Worm (Caenorhabditis elegans): ENCODE measurements around the gene tag-322.

Gene tag-322

DNA sequence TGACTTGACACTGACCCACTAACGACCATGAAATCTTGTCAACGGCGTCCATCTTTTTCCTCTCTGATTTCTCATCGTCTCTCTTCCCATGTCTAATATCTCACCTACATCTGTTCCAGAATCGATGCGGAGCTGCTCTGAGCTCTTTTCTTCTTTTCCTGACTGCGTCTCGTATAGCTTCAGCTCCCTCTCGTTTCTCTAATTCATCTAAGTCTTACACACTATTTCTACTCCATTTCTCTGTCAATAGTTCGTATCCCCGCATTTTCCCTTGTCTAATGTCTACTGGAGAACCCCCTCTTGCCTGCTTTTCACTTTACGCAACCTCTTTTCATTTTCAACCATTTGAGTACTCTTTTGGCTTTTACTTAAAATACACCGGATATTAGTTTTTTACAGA, 32.5 kb upstream of the tag-322 start, which contains the start of gene ric-3 (continued):
- TF ChIP-seq sdz-12 (GFP tag; optimal IDR thresholded peaks at IDR 0.05) (no peak), hlh-30 (tag; optimal IDR thresholded peaks at IDR 0.05; ENCODE audit: insufficient read depth) (peak; percentile 34), lin-15B (tag; optimal IDR thresholded peaks at IDR 0.05) (no peak), saeg-2 (GFP tag; IDR thresholded peaks at IDR 0.05) (no peak), hmg-1.1 (GFP tag; IDR thresholded peaks at IDR 0.05) (peak; percentile 69), aly-2 (tag; optimal IDR thresholded peaks at IDR 0.05) (no peak), dmd-9 (GFP tag; IDR thresholded peaks at IDR 0.05) (no peak), nhr-25 (tag; optimal IDR thresholded peaks at IDR 0.05; ENCODE audit: borderline replicate concordance, insufficient read depth) (no peak), ctbp-1 (GFP tag; IDR thresholded peaks at IDR 0.05) (0 out of 2 replicates have a peak, but pooled peaks have one; percentile 19), nhr-6 (tag; optimal IDR thresholded peaks at IDR 0.05) (no peak), F26F4.8 (GFP tag; conservative IDR thresholded peaks at IDR 0.05) (no peak), dpl-1 (GFP tag; optimal IDR thresholded peaks at IDR 0.05) (peak; percentile 12), snpc-1.2 (GFP tag; IDR thresholded peaks at IDR 0.05) (no peak), ceh-44 (GFP tag; IDR thresholded peaks at IDR 0.05) (no peak), tag-97 (GFP tag; IDR thresholded peaks at IDR 0.05) (no peak), unc-62 (GFP tag; optimal IDR thresholded peaks at IDR 0.05 in 1 of 2) (peak in 1 of 2 experiments; percentile 98), unc-62 (tag; optimal IDR thresholded peaks at IDR 0.05) (no peak), daf-16 (GFP tag; optimal IDR thresholded peaks at IDR 0.05) (peak in 1 of 2 experiments; percentile 28), daf-16 (tag; optimal IDR thresholded peaks at IDR 0.05) (no peak), unc-130 (GFP tag; optimal IDR thresholded peaks at IDR 0.05) (no peak), arid-1 (GFP tag; conservative IDR thresholded peaks at IDR 0.05) (no peak), nhr-77 (tag; optimal IDR thresholded peaks at IDR 0.05) (no peak), hif-1 (tag; optimal IDR thresholded peaks at IDR 0.05) (no peak), rbr-2 (tag; optimal IDR thresholded peaks at IDR 0.05) (peak; percentile 71), pha-4 (GFP tag; IDR thresholded peaks at IDR 0.05) (no peak), pha-4 (tag; optimal IDR thresholded peaks at IDR 0.05) (no peak), lin-29 (GFP tag; IDR thresholded peaks at IDR 0.05) (no peak), daf-12 (tag; optimal IDR thresholded peaks at IDR 0.05) (no peak), nhr-111 (GFP tag; optimal IDR thresholded peaks at IDR 0.05) (no peak), lsy-2 (tag; optimal IDR thresholded peaks at IDR 0.05) (peak in 1 of 2 experiments; percentile 70), Y5F2A.4 (GFP tag; optimal IDR thresholded peaks at IDR 0.05) (no peak), snpc-4 (tag; optimal IDR thresholded peaks at IDR 0.05) (no peak), attf-4 (tag; optimal IDR thresholded peaks at IDR 0.05) (no peak), R02D3.7 (tag; optimal IDR thresholded peaks at IDR 0.05) (no peak), cey-2 (tag; optimal IDR thresholded peaks at IDR 0.05; ENCODE audit: borderline replicate concordance, insufficient read depth) (no peak)

ce11 chrIV:7816402-7817102, 31.2 kb upstream of the tag-322 start:
- TF ChIP-seq saeg-2 (GFP tag; IDR thresholded peaks at IDR 0.05), result no peak
- TF ChIP-seq F37D6.2 (tag; optimal IDR thresholded peaks at IDR 0.05), result no peak
- no peak for TF ChIP-seq pha-4 (GFP tag; IDR thresholded peaks at IDR 0.05)
- no peak for TF ChIP-seq pha-4 (tag; optimal IDR thresholded peaks at IDR 0.05)
- peak in 1 of 2 experiments; percentile 45 for TF ChIP-seq lsy-2 (tag; optimal IDR thresholded peaks at IDR 0.05)
- peak; percentile 38; the same call in 1 of the 2 replicates for TF ChIP-seq dmd-6 (GFP tag; IDR thresholded peaks at IDR 0.05)
- TF ChIP-seq lim-7 (GFP tag; IDR thresholded peaks at IDR 0.05), result no peak
- peak; percentile 83 for TF ChIP-seq dpl-1 (GFP tag; optimal IDR thresholded peaks at IDR 0.05)
- no peak for TF ChIP-seq pqm-1 (tag; optimal IDR thresholded peaks at IDR 0.05)
- no peak for TF ChIP-seq zip-11 (GFP tag; IDR thresholded peaks at IDR 0.05)
- TF ChIP-seq nhr-6 (tag; optimal IDR thresholded peaks at IDR 0.05), result no peak
- TF ChIP-seq zag-1 (tag; optimal IDR thresholded peaks at IDR 0.05), result no peak
- TF ChIP-seq mxl-2 (GFP tag; conservative IDR thresholded peaks at IDR 0.05), result no peak
- no peak for TF ChIP-seq lin-29 (GFP tag; IDR thresholded peaks at IDR 0.05)
- no peak for TF ChIP-seq R02D3.7 (tag; optimal IDR thresholded peaks at IDR 0.05)
- TF ChIP-seq dve-1 (tag; optimal IDR thresholded peaks at IDR 0.05; ENCODE audit: insufficient read depth), result peak; percentile 41
- TF ChIP-seq ctbp-1 (GFP tag; IDR thresholded peaks at IDR 0.05), result no peak
- no peak for TF ChIP-seq unc-62 (GFP tag; optimal IDR thresholded peaks at IDR 0.05 in 1 of 2)
- TF ChIP-seq unc-62 (tag; optimal IDR thresholded peaks at IDR 0.05), result no peak
- no peak for TF ChIP-seq snpc-4 (tag; optimal IDR thresholded peaks at IDR 0.05)
- no peak for TF ChIP-seq zfp-2 (tag; optimal IDR thresholded peaks at IDR 0.05)
- TF ChIP-seq lin-38 (GFP tag; IDR thresholded peaks at IDR 0.05), result peak; percentile 40
- TF ChIP-seq daf-16 (GFP tag; optimal IDR thresholded peaks at IDR 0.05), result no peak
- TF ChIP-seq daf-16 (tag; optimal IDR thresholded peaks at IDR 0.05), result peak; percentile 24
- no peak for TF ChIP-seq madf-5 (GFP tag; IDR thresholded peaks at IDR 0.05)
- peak; percentile 32 for TF ChIP-seq nhr-28 (tag; optimal IDR thresholded peaks at IDR 0.05)
- TF ChIP-seq lin-39 (tag; optimal IDR thresholded peaks at IDR 0.05), result no peak
